Worm (Caenorhabditis elegans) whole organism, midembryonic: ENCODE results near the gene dhs-6.

Source experiments
- flt-1 ChIP-seq: fragments of 200-800 bp; sonication (Bioruptor generic); IDR thresholded peaks from 2 replicates; pipeline ENCODE4 v1.3.6; 2022; ENCODE audit warnings: missing genetic modification characterization, missing compliant biosample characterization
- med-1 ChIP-seq: sonication (generic microtip); optimal IDR thresholded peaks from 2 replicates; lab custom pipeline; 2017; ENCODE audit warnings: missing genetic modification characterization, mild to moderate bottlenecking, missing compliant biosample characterization, antibody characterized with exemption, missing genetic modification reagents; ENCODE audit not compliant: insufficient read depth

DNA sequence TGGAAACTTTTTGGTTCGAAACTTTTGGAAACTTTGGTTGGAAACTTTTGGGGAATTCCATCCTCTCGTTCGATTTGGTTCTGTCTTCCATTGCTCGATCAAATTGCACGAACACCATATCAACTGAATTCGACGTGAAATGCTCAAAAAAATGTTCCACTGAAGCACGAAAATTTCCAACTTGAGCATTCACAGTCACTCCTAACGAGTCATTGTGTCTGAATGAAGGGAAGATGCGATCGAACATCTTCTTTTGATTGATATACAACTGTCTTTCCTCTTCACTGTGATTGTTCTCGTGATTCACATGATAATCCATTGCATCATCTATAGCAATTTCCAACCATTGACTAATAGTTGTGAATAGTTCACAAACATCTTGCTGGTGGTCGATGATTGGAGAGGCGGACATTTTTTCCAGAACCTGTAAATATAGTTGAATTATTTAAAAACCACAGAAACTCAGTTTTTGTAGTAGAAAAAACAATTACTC is 9.3 kb upstream of the dhs-6 start, which contains the start of gene F59E12.15:
- TF ChIP-seq med-1 (no peak), flt-1 (GFP tag; lab: Robert Waterston, UW) (no peak)
